Comparison of ENCODE assay signal across 1 fruit fly cellular context in genomic region chr3L:18234209-18234849, dm6.
TF ChIP-seq lines count a peak whose summit lies in the region.

No protein-coding gene starts in this region.

TF ChIP-seq in whole organism, embryonic, 481 proteins besides CTCF, POLR2A, EP300 and RAD21 (continued from another document):
- TF ChIP-seq CG12104 (GFP tag; optimal IDR thresholded peaks at IDR 0.05; lab: Kevin White, UChicago) (no peak), tx (GFP tag; optimal IDR thresholded peaks at IDR 0.05; lab: Kevin White, UChicago) (no peak), Ssrp (tag; optimal IDR thresholded peaks at IDR 0.05; lab: Kevin White, UChicago) (no peak), pan (optimal IDR thresholded peaks at IDR 0.05; lab: Kevin White, UChicago) (no peak), pan (GFP tag; optimal IDR thresholded peaks at IDR 0.05 in 1 of 2, IDR thresholded peaks at IDR 0.05 in 1 of 2) (no peak), ato (GFP tag; IDR thresholded peaks at IDR 0.05; lab: Robert Waterston, UW; ENCODE audit: partially characterized antibody) (no peak), Taf1 (GFP tag; IDR thresholded peaks at IDR 0.05; lab: Robert Waterston, UW) (no peak), trh (GFP tag; optimal IDR thresholded peaks at IDR 0.05; lab: Kevin White, UChicago) (no peak), fru (optimal IDR thresholded peaks at IDR 0.05; lab: Kevin White, UChicago) (no peak), prd (optimal IDR thresholded peaks at IDR 0.05; lab: Kevin White, UChicago) (no peak), prd (GFP tag; IDR thresholded peaks at IDR 0.05; lab: Robert Waterston, UW) (no peak), pfk (GFP tag; optimal IDR thresholded peaks at IDR 0.05; lab: Kevin White, UChicago) (no peak), nerfin-1 (tag; optimal IDR thresholded peaks at IDR 0.05; lab: Kevin White, UChicago) (no peak), CG1603 (tag; optimal IDR thresholded peaks at IDR 0.05; lab: Kevin White, UChicago) (no peak), Gsc (GFP tag; IDR thresholded peaks at IDR 0.05; lab: Robert Waterston, UW) (no peak), Max (GFP tag; optimal IDR thresholded peaks at IDR 0.05; lab: Kevin White, UChicago) (no peak), sd (tag; optimal IDR thresholded peaks at IDR 0.05; lab: Kevin White, UChicago) (peak; percentile 42), Awh (GFP tag; IDR thresholded peaks at IDR 0.05; lab: Robert Waterston, UW) (0 out of 2 replicates have a peak, but pooled peaks have one; percentile 42), pros (GFP tag; optimal IDR thresholded peaks at IDR 0.05; lab: Kevin White, UChicago) (peak; percentile 25), CG7928 (GFP tag; optimal IDR thresholded peaks at IDR 0.05; lab: Kevin White, UChicago) (no peak), unpg (GFP tag; optimal IDR thresholded peaks at IDR 0.05; lab: Kevin White, UChicago) (no peak), p53 (GFP tag; optimal IDR thresholded peaks at IDR 0.05; lab: Kevin White, UChicago) (no peak), CG13287 (GFP tag; IDR thresholded peaks at IDR 0.05; lab: Robert Waterston, UW; ENCODE audit: partially characterized antibody) (peak; percentile 31; the same call in 1 of the 2 replicates), pnt (GFP tag; optimal IDR thresholded peaks at IDR 0.05; lab: Kevin White, UChicago) (no peak), CG11247 (GFP tag; IDR thresholded peaks at IDR 0.05; lab: Robert Waterston, UW) (no peak), CG3281 (GFP tag; optimal IDR thresholded peaks at IDR 0.05; lab: Kevin White, UChicago) (no peak), Antp (GFP tag; optimal IDR thresholded peaks at IDR 0.05; lab: Kevin White, UChicago) (no peak), CG4617 (GFP tag; optimal IDR thresholded peaks at IDR 0.05; lab: Kevin White, UChicago; ENCODE audit: borderline replicate concordance) (no peak), CG17568 (GFP tag; optimal IDR thresholded peaks at IDR 0.05; lab: Kevin White, UChicago) (peak; percentile 23), dysf (GFP tag; IDR thresholded peaks at IDR 0.05; lab: Robert Waterston, UW) (peak; percentile 50; the same call in 1 of the 3 replicates), gcm (GFP tag; optimal IDR thresholded peaks at IDR 0.05; lab: Kevin White, UChicago) (no peak), Trl (optimal IDR thresholded peaks at IDR 0.05; lab: Kevin White, UChicago) (peak; percentile 84 to 94), Trl (GFP tag; optimal IDR thresholded peaks at IDR 0.05; lab: Kevin White, UChicago) (no peak), CG13775 (GFP tag; optimal IDR thresholded peaks at IDR 0.05; lab: Kevin White, UChicago) (no peak), Ptx1 (GFP tag; IDR thresholded peaks at IDR 0.05; lab: Robert Waterston, UW) (no peak), maf-S (GFP tag; optimal IDR thresholded peaks at IDR 0.05; lab: Kevin White, UChicago) (no peak), CG2875 (GFP tag; optimal IDR thresholded peaks at IDR 0.05; lab: Kevin White, UChicago) (no peak), CG5245 (GFP tag; optimal IDR thresholded peaks at IDR 0.05; lab: Kevin White, UChicago) (no peak), chn (GFP tag; optimal IDR thresholded peaks at IDR 0.05; lab: Kevin White, UChicago) (no peak), Mes4 (GFP tag; optimal IDR thresholded peaks at IDR 0.05; lab: Kevin White, UChicago) (no peak), Nf-YB (GFP tag; optimal IDR thresholded peaks at IDR 0.05; lab: Kevin White, UChicago) (no peak), al (GFP tag; IDR thresholded peaks at IDR 0.05; lab: Robert Waterston, UW) (no peak), gce (GFP tag; IDR thresholded peaks at IDR 0.05; lab: Robert Waterston, UW) (no peak), CG7786 (GFP tag; optimal IDR thresholded peaks at IDR 0.05; lab: Kevin White, UChicago) (no peak), Sox100B (GFP tag; optimal IDR thresholded peaks at IDR 0.05; lab: Kevin White, UChicago) (no peak), CG5180 (GFP tag; optimal IDR thresholded peaks at IDR 0.05; lab: Kevin White, UChicago) (peak; percentile 22), Hr3 (GFP tag; optimal IDR thresholded peaks at IDR 0.05; lab: Kevin White, UChicago) (no peak), unc-4 (GFP tag; IDR thresholded peaks at IDR 0.05; lab: Robert Waterston, UW; ENCODE audit: partially characterized antibody) (no peak), CG9876 (GFP tag; optimal IDR thresholded peaks at IDR 0.05; lab: Kevin White, UChicago) (no peak), Eip74EF (GFP tag; optimal IDR thresholded peaks at IDR 0.05; lab: Kevin White, UChicago) (no peak), CG4707 (GFP tag; optimal IDR thresholded peaks at IDR 0.05; lab: Kevin White, UChicago) (no peak), CG17385 (GFP tag; optimal IDR thresholded peaks at IDR 0.05; lab: Kevin White, UChicago) (peak; percentile 33), gsb-n (tag; optimal IDR thresholded peaks at IDR 0.05; lab: Kevin White, UChicago) (peak; percentile 1), odd (GFP tag; optimal IDR thresholded peaks at IDR 0.05; lab: Kevin White, UChicago) (no peak), dimm (GFP tag; IDR thresholded peaks at IDR 0.05; lab: Robert Waterston, UW) (no peak), mam (GFP tag; optimal IDR thresholded peaks at IDR 0.05; lab: Kevin White, UChicago) (no peak), chinmo (GFP tag; IDR thresholded peaks at IDR 0.05; lab: Robert Waterston, UW; ENCODE audit: partially characterized antibody) (0 out of 4 replicates have a peak, but pooled peaks have one; percentile 57), Bgb (GFP tag; IDR thresholded peaks at IDR 0.05; lab: Robert Waterston, UW; ENCODE audit: partially characterized antibody) (0 out of 2 replicates have a peak, but pooled peaks have one; percentile 14), Elba2 (GFP tag; optimal IDR thresholded peaks at IDR 0.05; lab: Kevin White, UChicago) (no peak), CG9215 (GFP tag; IDR thresholded peaks at IDR 0.05; lab: Robert Waterston, UW) (no peak), Lpt (GFP tag; optimal IDR thresholded peaks at IDR 0.05; lab: Kevin White, UChicago) (no peak), CG11085 (GFP tag; IDR thresholded peaks at IDR 0.05; lab: Robert Waterston, UW) (no peak), yki (optimal IDR thresholded peaks at IDR 0.05; lab: Kevin White, UChicago) (peak; percentile 38), CG11504 (tag; optimal IDR thresholded peaks at IDR 0.05; lab: Kevin White, UChicago) (no peak), Mad (GFP tag; optimal IDR thresholded peaks at IDR 0.05; lab: Kevin White, UChicago) (no peak), Sox102F (GFP tag; optimal IDR thresholded peaks at IDR 0.05; lab: Kevin White, UChicago) (no peak), lmd (GFP tag; IDR thresholded peaks at IDR 0.05; lab: Robert Waterston, UW) (no peak), slbo (GFP tag; IDR thresholded peaks at IDR 0.05; lab: Robert Waterston, UW) (no peak), cato (GFP tag; optimal IDR thresholded peaks at IDR 0.05; lab: Kevin White, UChicago; ENCODE audit: borderline replicate concordance) (no peak), CG14860 (GFP tag; IDR thresholded peaks at IDR 0.05; lab: Robert Waterston, UW; ENCODE audit: partially characterized antibody) (no peak), Stat92E (GFP tag; optimal IDR thresholded peaks at IDR 0.05; lab: Kevin White, UChicago) (no peak), CG6689 (GFP tag; IDR thresholded peaks at IDR 0.05; lab: Robert Waterston, UW) (no peak), CG10431 (GFP tag; optimal IDR thresholded peaks at IDR 0.05; lab: Kevin White, UChicago) (no peak), CG12155 (GFP tag; optimal IDR thresholded peaks at IDR 0.05; lab: Kevin White, UChicago) (no peak), gcm2 (GFP tag; optimal IDR thresholded peaks at IDR 0.05; lab: Kevin White, UChicago) (no peak), Doc2 (GFP tag; IDR thresholded peaks at IDR 0.05; lab: Robert Waterston, UW) (no peak), Atf3 (GFP tag; optimal IDR thresholded peaks at IDR 0.05; lab: Kevin White, UChicago) (no peak), ase (GFP tag; IDR thresholded peaks at IDR 0.05; lab: Robert Waterston, UW) (no peak), Neu2 (GFP tag; optimal IDR thresholded peaks at IDR 0.05; lab: Kevin White, UChicago; ENCODE audit: borderline replicate concordance) (no peak), twi (tag; optimal IDR thresholded peaks at IDR 0.05; lab: Kevin White, UChicago) (no peak), CG12659 (GFP tag; optimal IDR thresholded peaks at IDR 0.05; lab: Kevin White, UChicago) (no peak), CG17186 (GFP tag; optimal IDR thresholded peaks at IDR 0.05; lab: Kevin White, UChicago) (no peak), Med (GFP tag; lab: Kevin White, UChicago) (peak; percentile 80), CG34376 (GFP tag; optimal IDR thresholded peaks at IDR 0.05; lab: Kevin White, UChicago) (no peak), CG13624 (GFP tag; optimal IDR thresholded peaks at IDR 0.05; lab: Kevin White, UChicago) (no peak), Aef1 (GFP tag; IDR thresholded peaks at IDR 0.05; lab: Robert Waterston, UW) (no peak), esg (GFP tag; conservative IDR thresholded peaks at IDR 0.05; lab: Robert Waterston, UW) (no peak), phol (tag; optimal IDR thresholded peaks at IDR 0.05; lab: Kevin White, UChicago) (no peak), CG12071 (GFP tag; optimal IDR thresholded peaks at IDR 0.05; lab: Kevin White, UChicago) (no peak), bcd (GFP tag; optimal IDR thresholded peaks at IDR 0.05; lab: Kevin White, UChicago) (no peak), CG43689 (GFP tag; IDR thresholded peaks at IDR 0.05; lab: Robert Waterston, UW) (no peak), CG11560 (tag; IDR thresholded peaks at IDR 0.05; lab: Robert Waterston, UW) (no peak), CG3163 (GFP tag; optimal IDR thresholded peaks at IDR 0.05; lab: Kevin White, UChicago) (peak; percentile 99), kni (GFP tag; optimal IDR thresholded peaks at IDR 0.05; lab: Kevin White, UChicago) (peak; percentile 82), CG10462 (GFP tag; optimal IDR thresholded peaks at IDR 0.05; lab: Kevin White, UChicago) (no peak)
